Fruit fly (Drosophila melanogaster) S2 (cell line): ENCODE data around the gene CG15306.

Experiments used
- CG8478 ChIP-seq: fragments of >200 bp; optimal IDR thresholded peaks from 2 replicates; lab custom pipeline; 2018
- CTCF ChIP-seq, 2 experiments: fragments of >200 bp; optimal IDR thresholded peaks; 2 replicates each; lab custom pipeline; 2018

- TF ChIP-seq CG8478 (lab: Kevin White, UChicago) (no peak), CTCF (optimal IDR thresholded peaks at IDR 0.05; lab: Kevin White, UChicago) (no peak)
Measured at dm6 chrX:10290761-10291041, 40.9 kb downstream of the CG15306 start.
